Worm (Caenorhabditis elegans): ENCODE results near the gene glt-3.
A peak's percentile ranks its signal among the peaks of the same experiment; 100 is the strongest.

glt-3 gene

DNA sequence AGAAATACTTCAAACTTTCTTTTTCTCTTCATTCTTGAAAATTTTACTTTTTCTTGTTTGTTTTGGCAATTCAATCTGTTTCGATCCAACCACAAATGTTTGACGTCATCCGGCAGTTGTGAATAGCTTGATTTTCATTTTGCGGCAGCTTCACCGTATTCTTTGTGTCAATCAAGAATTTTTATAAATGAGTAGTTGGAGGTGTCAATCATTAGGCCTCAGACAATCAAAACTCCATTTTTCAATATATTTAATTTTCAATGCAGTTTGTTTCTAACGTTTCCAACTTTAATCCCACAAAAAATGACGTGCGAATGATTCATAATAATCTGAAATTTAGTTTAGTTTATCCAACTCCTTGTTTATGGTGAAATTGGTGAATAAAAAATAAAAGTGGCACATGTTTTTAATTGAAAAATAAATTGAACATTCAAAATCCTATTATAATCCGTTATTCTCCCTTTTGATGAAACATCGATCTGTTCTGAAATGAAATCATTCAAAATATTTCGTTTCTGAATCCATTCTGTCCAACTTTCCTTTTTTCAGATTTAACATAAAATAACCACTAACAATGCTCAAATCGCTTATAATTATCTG is 27.5 kb downstream of the glt-3 start, which contains the start of gene ttr-53:
ttr-53 (plus strand) TSS at position 550 of the 600 bp plus-strand sequence.
- TF ChIP-seq pqm-1 (tag; optimal IDR thresholded peaks at IDR 0.05) = no peak
- no peak for TF ChIP-seq fkh-2 (tag; optimal IDR thresholded peaks at IDR 0.05)
- TF ChIP-seq egl-5 (tag; optimal IDR thresholded peaks at IDR 0.05) = no peak
- no peak for TF ChIP-seq lin-15B (tag; optimal IDR thresholded peaks at IDR 0.05)
- TF ChIP-seq nhr-23 (tag; optimal IDR thresholded peaks at IDR 0.05) = no peak
- TF ChIP-seq R02D3.7 (tag; optimal IDR thresholded peaks at IDR 0.05) = no peak

DNA sequence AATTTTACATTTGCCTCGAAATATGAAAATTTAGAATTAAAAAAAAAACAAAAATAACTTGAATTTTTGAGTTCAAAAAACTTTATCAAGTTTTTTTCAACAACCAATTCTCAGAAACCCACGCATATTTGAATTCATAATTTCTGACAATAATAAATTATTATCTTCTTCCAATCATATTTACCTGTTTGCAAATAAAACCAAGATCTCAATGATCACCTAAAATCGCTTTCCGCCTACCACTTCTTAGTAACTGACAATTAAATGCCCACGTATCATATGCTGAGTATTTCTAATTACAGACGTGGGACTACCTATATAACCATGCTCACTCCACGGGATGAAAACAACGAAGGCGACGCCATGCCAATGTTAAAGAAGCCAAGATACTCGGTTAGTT is 31.6 kb downstream of the glt-3 start, which contains the start of gene pps-1:
pps-1 (plus strand) TSS at position 301 of the 400 bp plus-strand sequence.
- TF ChIP-seq nhr-25 (tag; optimal IDR thresholded peaks at IDR 0.05) = no peak
- TF ChIP-seq ceh-16 (tag; optimal IDR thresholded peaks at IDR 0.05) = no peak
- no peak for TF ChIP-seq snpc-4 (tag; optimal IDR thresholded peaks at IDR 0.05)
- no peak for TF ChIP-seq skn-1 (tag; optimal IDR thresholded peaks at IDR 0.05)
- no peak for TF ChIP-seq egl-27 (tag; optimal IDR thresholded peaks at IDR 0.05)
- TF ChIP-seq aly-2 (tag; optimal IDR thresholded peaks at IDR 0.05) = no peak
- no peak for TF ChIP-seq ztf-4 (tag; optimal IDR thresholded peaks at IDR 0.05)
- no peak for TF ChIP-seq mdl-1 (tag; optimal IDR thresholded peaks at IDR 0.05)
- TF ChIP-seq nhr-11 (tag; optimal IDR thresholded peaks at IDR 0.05) = no peak
- no peak for TF ChIP-seq elt-2 (tag; optimal IDR thresholded peaks at IDR 0.05)
- TF ChIP-seq pha-4 (tag; optimal IDR thresholded peaks at IDR 0.05) = no peak
- no peak for TF ChIP-seq lin-15B (tag; optimal IDR thresholded peaks at IDR 0.05)
- TF ChIP-seq jun-1 (tag; optimal IDR thresholded peaks at IDR 0.05) = no peak
- no peak for TF ChIP-seq ceh-28 (tag; optimal IDR thresholded peaks at IDR 0.05)
- TF ChIP-seq elt-1 (tag; optimal IDR thresholded peaks at IDR 0.05) = no peak
- no peak for TF ChIP-seq fkh-2 (tag; optimal IDR thresholded peaks at IDR 0.05)
- TF ChIP-seq elt-3 (tag; optimal IDR thresholded peaks at IDR 0.05) = no peak
- no peak for TF ChIP-seq nhr-23 (tag; optimal IDR thresholded peaks at IDR 0.05)

DNA sequence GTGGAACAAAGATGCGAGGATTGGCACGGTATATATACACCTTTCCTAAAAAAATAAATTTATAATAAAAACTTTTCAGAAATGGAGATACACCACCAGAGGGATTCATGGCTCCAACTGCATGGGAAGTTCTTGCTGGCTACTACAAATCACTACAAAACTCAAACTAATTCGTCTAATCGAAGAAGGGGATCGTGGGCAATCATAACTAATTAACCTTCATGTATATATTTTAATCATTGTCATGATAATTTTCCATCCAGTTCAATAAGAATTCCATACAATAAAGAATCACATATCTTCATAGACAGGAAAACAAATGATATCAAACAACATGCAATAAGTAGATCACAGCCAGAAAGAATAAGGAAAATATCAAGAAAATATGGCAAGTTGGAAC is 34.0 kb downstream of the glt-3 start:
- TF ChIP-seq nfya-1 (tag; optimal IDR thresholded peaks at IDR 0.05; ENCODE audit: insufficient read depth) (no peak), daf-12 (tag; optimal IDR thresholded peaks at IDR 0.05) (no peak)

DNA sequence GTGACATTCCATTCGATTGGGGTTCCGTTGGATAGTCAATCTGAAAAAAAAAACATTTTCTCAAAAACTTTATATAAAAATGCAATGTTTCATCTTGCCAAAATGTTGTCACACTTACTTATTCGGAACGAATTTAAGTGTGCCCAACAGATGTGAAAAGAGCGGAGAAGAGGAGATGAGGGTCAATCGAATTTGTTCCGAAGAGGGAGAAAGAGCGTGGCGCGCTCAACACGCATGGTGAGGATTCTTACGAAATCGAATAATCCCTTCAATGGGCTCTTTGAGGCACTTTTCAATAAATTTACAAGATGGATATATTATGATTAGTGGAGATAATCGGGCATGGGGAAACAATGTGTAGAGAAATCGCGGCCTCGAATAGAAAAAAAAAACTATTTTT is 40.8 kb downstream of the glt-3 start:
- TF ChIP-seq fkh-10 (GFP tag; optimal IDR thresholded peaks at IDR 0.05) (peak; percentile 93), aly-2 (tag; optimal IDR thresholded peaks at IDR 0.05) (no peak)

DNA sequence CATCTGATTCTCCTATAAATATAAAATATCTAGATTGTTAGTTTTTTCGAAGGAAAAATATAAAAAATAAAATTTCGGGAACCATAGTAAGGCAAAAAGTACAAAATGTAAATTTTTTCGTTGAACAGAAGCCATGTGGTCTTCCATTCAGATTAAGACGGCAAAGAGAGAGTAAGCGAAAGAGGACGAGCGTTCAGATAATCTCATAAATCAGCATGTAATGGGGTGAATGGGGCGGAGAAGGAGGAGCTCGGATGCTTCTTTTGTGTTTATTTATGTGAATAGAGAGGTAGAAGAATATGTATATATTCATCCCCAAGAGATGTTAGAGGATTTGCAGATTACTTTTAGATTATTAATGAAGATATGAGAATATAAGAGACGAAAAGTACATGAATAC is 44.3 kb downstream of the glt-3 start, which contains the start of gene pxf-1:
pxf-1 (minus strand) TSS at position 14 of the 400 bp plus-strand sequence.
- TF ChIP-seq egl-5 (tag; optimal IDR thresholded peaks at IDR 0.05) = peak; percentile 52
- no peak for TF ChIP-seq egl-27 (tag; optimal IDR thresholded peaks at IDR 0.05)
- TF ChIP-seq hmg-11 (tag; optimal IDR thresholded peaks at IDR 0.05) = no peak
- TF ChIP-seq lsy-12 (tag; optimal IDR thresholded peaks at IDR 0.05) = no peak
- no peak for TF ChIP-seq ZK546.5 (tag; optimal IDR thresholded peaks at IDR 0.05)

DNA sequence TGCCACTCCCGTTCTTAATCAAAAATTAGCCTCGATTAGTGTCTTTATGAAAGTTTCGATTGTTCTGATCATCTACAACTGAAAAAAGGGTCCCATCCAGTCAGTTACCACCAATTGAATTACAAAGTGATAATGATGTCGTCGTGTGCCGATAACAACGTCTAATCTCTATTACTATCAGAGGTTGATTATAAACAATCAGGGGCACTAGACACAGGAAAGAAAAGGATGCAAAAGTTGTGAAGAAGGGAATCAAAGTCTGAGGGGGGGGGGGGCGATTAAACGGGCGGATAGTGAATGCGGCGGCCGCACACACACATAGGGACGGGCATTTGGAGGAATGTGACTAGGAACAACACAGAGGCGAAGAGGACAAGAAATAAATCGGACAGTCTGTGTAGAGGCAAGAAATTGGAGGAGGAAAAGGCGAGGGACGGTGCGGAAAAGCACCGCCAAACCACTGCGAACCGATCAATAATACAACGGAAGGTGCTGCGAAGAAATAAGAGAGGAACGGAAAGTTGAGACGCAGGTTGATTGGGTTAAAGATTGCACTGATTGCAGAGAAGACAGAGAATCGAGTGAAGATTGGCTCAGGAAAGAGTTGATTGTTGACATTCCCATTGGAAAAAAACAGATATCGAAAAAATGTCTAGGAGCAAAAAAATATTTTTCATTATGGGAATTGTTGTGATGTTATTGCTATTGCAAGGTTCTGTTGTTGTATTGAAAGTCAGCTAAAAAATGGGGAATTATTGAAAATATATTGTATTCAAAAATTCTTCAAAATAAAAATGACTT is 45.1 kb downstream of the glt-3 start:
- TF ChIP-seq ceh-28 (tag; optimal IDR thresholded peaks at IDR 0.05) (peak; percentile 24), pha-4 (tag; optimal IDR thresholded peaks at IDR 0.05) (peak; percentile 56), nfya-1 (tag; optimal IDR thresholded peaks at IDR 0.05; ENCODE audit: insufficient read depth) (peak; percentile 29), elt-2 (tag; optimal IDR thresholded peaks at IDR 0.05) (peak; percentile 45), snpc-4 (tag; optimal IDR thresholded peaks at IDR 0.05) (no peak), nhr-23 (tag; optimal IDR thresholded peaks at IDR 0.05) (no peak), elt-3 (tag; optimal IDR thresholded peaks at IDR 0.05) (no peak), nhr-25 (tag; optimal IDR thresholded peaks at IDR 0.05) (peak; percentile 16), hmg-11 (tag; optimal IDR thresholded peaks at IDR 0.05) (peak; percentile 37)
